Worm (Caenorhabditis elegans): ENCODE data around the gene C41G11.1.

- TF ChIP-seq cog-1 (tag; optimal IDR thresholded peaks at IDR 0.05) (no peak), tab-1 (GFP tag; IDR thresholded peaks at IDR 0.05) (no peak), flt-1 (GFP tag; IDR thresholded peaks at IDR 0.05) (no peak), T22C8.4 (GFP tag; IDR thresholded peaks at IDR 0.05) (no peak), klf-2 (GFP tag; conservative IDR thresholded peaks at IDR 0.05) (no peak)
Measured at ce11 chrX:5746665-5747064, 26.6 kb upstream of the C41G11.1 start.
